Worm (Caenorhabditis elegans) whole organism, L4 larva: ENCODE measurements around the gene Y54G2A.38.
"Not testable (repeated sequence)": the region's sequence is repeated elsewhere in the genome, so short reads cannot be mapped to it uniquely, and the experiment has no call there.

ENCODE experiments used
- D1046.2 ChIP-seq: fragments of 200-800 bp; sonication (Bioruptor generic); IDR thresholded peaks from 2 replicates; pipeline ENCODE4 v1.3.6; 2022; ENCODE audit warnings: missing genetic modification characterization, missing compliant biosample characterization
- F10B5.3 ChIP-seq: sonication (generic microtip); optimal IDR thresholded peaks from 2 replicates; lab custom pipeline; 2016; ENCODE audit warnings: mild to moderate bottlenecking, missing genetic modification characterization, missing compliant biosample characterization
- F26F4.8 ChIP-seq: fragments of 200-800 bp; sonication (Bioruptor generic); conservative IDR thresholded peaks from 2 replicates; pipeline ENCODE4 v1.3.6; 2022; ENCODE audit warnings: missing genetic modification characterization, missing compliant biosample characterization
- F44E2.7 ChIP-seq: fragments of 200-800 bp; sonication (Bioruptor generic); IDR thresholded peaks from 2 replicates; pipeline ENCODE4 v2.1.2; 2022; ENCODE audit warnings: missing genetic modification characterization, missing compliant biosample characterization
- F49E8.2 ChIP-seq: sonication (generic microtip); optimal IDR thresholded peaks from 2 replicates; lab custom pipeline; 2016; ENCODE audit warnings: missing compliant biosample characterization, mild to moderate bottlenecking, missing genetic modification characterization, borderline replicate concordance
- T26A8.4 ChIP-seq: fragments of 200-800 bp; sonication (Bioruptor generic); IDR thresholded peaks from 2 replicates; pipeline ENCODE4 v1.3.6; 2022; ENCODE audit warnings: missing genetic modification characterization, missing compliant biosample characterization
- Y48G9A.11 ChIP-seq: fragments of 200-800 bp; sonication (Bioruptor generic); IDR thresholded peaks from 2 replicates; pipeline ENCODE4 v1.3.6; 2022; ENCODE audit warnings: missing genetic modification reagents, missing genetic modification characterization, missing compliant biosample characterization
- Y75B8A.6 ChIP-seq: fragments of 200-800 bp; sonication (Bioruptor generic); IDR thresholded peaks from 2 replicates; pipeline ENCODE4 v1.3.6; 2022; ENCODE audit warnings: missing genetic modification reagents, missing genetic modification characterization, missing compliant biosample characterization
- aha-1 ChIP-seq: fragments of 150-350 bp; peaks from one replicate; lab custom pipeline; 2014; ENCODE audit warnings: missing biosample characterization, missing genetic modification characterization
- ama-1 ChIP-seq: fragments of 150-350 bp; optimal IDR thresholded peaks from 2 replicates; lab custom pipeline; 2014; ENCODE audit warnings: inconsistent platforms, mixed read lengths
- ceh-20 ChIP-seq: fragments of 200-800 bp; sonication (Bioruptor generic); IDR thresholded peaks from 2 replicates; pipeline ENCODE4 v1.3.6; 2022; ENCODE audit warnings: missing genetic modification reagents, missing genetic modification characterization, missing compliant biosample characterization
- ceh-62 ChIP-seq: sonication (generic microtip); optimal IDR thresholded peaks from 2 replicates; lab custom pipeline; 2017; ENCODE audit warnings: missing biosample characterization, missing genetic modification characterization
- ces-1 ChIP-seq: fragments of 150-350 bp; sonication (generic microtip); optimal IDR thresholded peaks from 4 replicates; lab custom pipeline; 2014; ENCODE audit warnings: missing biosample characterization, missing genetic modification reagents, missing genetic modification characterization
- daf-16 ChIP-seq, 3 experiments: sonication (generic microtip); optimal IDR thresholded peaks; 2 replicates each; lab custom pipeline; 2016 to 2017; ENCODE audit warnings: missing genetic modification characterization in 3 of 3, missing genetic modification reagents in 3 of 3, mild to moderate bottlenecking in 2 of 3, missing compliant biosample characterization in 2 of 3, missing biosample characterization in 1 of 3, moderate library complexity in 1 of 3
- dpl-1 ChIP-seq: fragments of 150-350 bp; optimal IDR thresholded peaks from 2 replicates; lab custom pipeline; 2014; ENCODE audit warnings: missing biosample characterization, missing genetic modification reagents, missing genetic modification characterization
- dve-1 ChIP-seq: sonication (generic microtip); optimal IDR thresholded peaks from 2 replicates; lab custom pipeline; 2017; ENCODE audit warnings: antibody characterized with exemption, mild to moderate bottlenecking, missing genetic modification characterization, missing compliant biosample characterization; ENCODE audit not compliant: insufficient read depth
- fkh-10 ChIP-seq: fragments of 150-350 bp; optimal IDR thresholded peaks from 2 replicates; lab custom pipeline; 2014; ENCODE audit warnings: missing biosample characterization, missing genetic modification reagents, missing genetic modification characterization
- hlh-11 ChIP-seq: fragments of 200-800 bp; sonication (Bioruptor generic); optimal IDR thresholded peaks from 2 replicates; lab custom pipeline; 2018; ENCODE audit warnings: mild to moderate bottlenecking, missing genetic modification characterization, missing compliant biosample characterization
- hlh-30 ChIP-seq: sonication (generic microtip); optimal IDR thresholded peaks from 2 replicates; lab custom pipeline; 2017; ENCODE audit warnings: antibody characterized with exemption, mild to moderate bottlenecking, missing genetic modification characterization, missing compliant biosample characterization; ENCODE audit not compliant: insufficient read depth
- hmg-1.1 ChIP-seq: fragments of 200-800 bp; sonication (Bioruptor generic); IDR thresholded peaks from 2 replicates; pipeline ENCODE4 v1.3.6; 2022; ENCODE audit warnings: missing genetic modification reagents, missing genetic modification characterization, missing compliant biosample characterization
- lim-7 ChIP-seq: fragments of 200-800 bp; sonication (Bioruptor generic); IDR thresholded peaks from 2 replicates; pipeline ENCODE4 v1.3.6; 2022; ENCODE audit warnings: missing genetic modification characterization, missing compliant biosample characterization
- lin-1 ChIP-seq: fragments of 200-800 bp; sonication (Bioruptor generic); IDR thresholded peaks from 2 replicates; pipeline ENCODE4 v1.3.6; 2022; ENCODE audit warnings: missing genetic modification reagents, missing genetic modification characterization, missing compliant biosample characterization
- lsy-2 ChIP-seq, 2 experiments: fragments of 150-350 bp in 1 of 2; sonication (generic microtip) in 1 of 2; optimal IDR thresholded peaks; 2 replicates each; lab custom pipeline; 2014 to 2017; ENCODE audit warnings: missing biosample characterization in 2 of 2, missing genetic modification characterization in 2 of 2
- mep-1 ChIP-seq: fragments of 150-350 bp; sonication (generic microtip); optimal IDR thresholded peaks from 3 replicates; lab custom pipeline; 2014; ENCODE audit warnings: missing biosample characterization, missing genetic modification characterization
- mes-2 ChIP-seq: sonication (generic microtip); optimal IDR thresholded peaks from 2 replicates; lab custom pipeline; 2016; ENCODE audit warnings: missing genotype, mild to moderate bottlenecking, missing genetic modification characterization, missing compliant biosample characterization; ENCODE audit not compliant: poor library complexity, severe bottlenecking
- mxl-3 ChIP-seq: fragments of 200-800 bp; sonication (Bioruptor generic); optimal IDR thresholded peaks from 2 replicates; lab custom pipeline; 2018; ENCODE audit warnings: mild to moderate bottlenecking, missing genetic modification characterization, missing compliant biosample characterization
- nhr-11 ChIP-seq: fragments of 150-350 bp; optimal IDR thresholded peaks from 2 replicates; lab custom pipeline; 2014; ENCODE audit warnings: missing biosample characterization, missing genetic modification characterization
- nhr-111 ChIP-seq: fragments of 200-800 bp; sonication (Bioruptor generic); optimal IDR thresholded peaks from 2 replicates; lab custom pipeline; 2018; ENCODE audit warnings: mild to moderate bottlenecking, missing genetic modification characterization, missing compliant biosample characterization
- nhr-28 ChIP-seq: fragments of 150-350 bp; optimal IDR thresholded peaks from 2 replicates; lab custom pipeline; 2014; ENCODE audit warnings: missing biosample characterization, missing genetic modification characterization
- nhr-41 ChIP-seq: fragments of 200-800 bp; sonication (Bioruptor generic); IDR thresholded peaks from 2 replicates; pipeline ENCODE4 v1.3.6; 2022; ENCODE audit warnings: missing genetic modification reagents, missing genetic modification characterization, missing compliant biosample characterization
- nhr-48 ChIP-seq: sonication (generic microtip); optimal IDR thresholded peaks from 2 replicates; lab custom pipeline; 2016; ENCODE audit warnings: mild to moderate bottlenecking, missing genetic modification characterization, missing compliant biosample characterization
- nhr-6 ChIP-seq: fragments of 150-350 bp; optimal IDR thresholded peaks from 2 replicates; lab custom pipeline; 2014; ENCODE audit warnings: missing biosample characterization, missing genetic modification characterization
- pqm-1 ChIP-seq: sonication (generic microtip); optimal IDR thresholded peaks from 2 replicates; lab custom pipeline; 2017; ENCODE audit warnings: missing biosample characterization, missing genetic modification characterization
- rbr-2 ChIP-seq: sonication (generic microtip); optimal IDR thresholded peaks from 2 replicates; lab custom pipeline; 2016; ENCODE audit warnings: missing genotype, missing genetic modification characterization, missing compliant biosample characterization
- set-16 ChIP-seq: fragments of 200-800 bp; sonication (Bioruptor generic); IDR thresholded peaks from 2 replicates; pipeline ENCODE4 v1.3.6; 2022; ENCODE audit warnings: missing genetic modification reagents, missing genetic modification characterization, missing compliant biosample characterization
- tra-1 ChIP-seq: fragments of 200-800 bp; sonication (Bioruptor generic); IDR thresholded peaks from 2 replicates; pipeline ENCODE4 v1.3.6; 2022; ENCODE audit warnings: missing genetic modification reagents, missing genetic modification characterization, missing compliant biosample characterization
- unc-62 ChIP-seq, 3 experiments: fragments of 150-350 bp in 1 of 3; sonication (generic microtip); optimal IDR thresholded peaks in 2 of 3; peaks in 1 of 3; 1 replicate in 1 of 3; 2 replicates in 2 of 3; lab custom pipeline; 2014 to 2017; ENCODE audit warnings: missing biosample characterization in 3 of 3, missing genetic modification characterization in 3 of 3, missing genetic modification reagents in 3 of 3, missing genotype in 1 of 3
- vab-7 ChIP-seq: fragments of 200-800 bp; sonication (Bioruptor generic); IDR thresholded peaks from 2 replicates; pipeline ENCODE4 v1.3.6; 2022; ENCODE audit warnings: missing genetic modification reagents, missing genetic modification characterization, missing compliant biosample characterization
- zfp-3 ChIP-seq: fragments of 200-800 bp; sonication (Bioruptor generic); conservative IDR thresholded peaks from 2 replicates; pipeline ENCODE4 v1.3.6; 2022; ENCODE audit warnings: missing genetic modification reagents, missing genetic modification characterization, missing compliant biosample characterization

Y54G2A.38 gene

ce11 chrIV:2775992-2776630, 16.8 kb downstream of the Y54G2A.38 start (continued):
- TF ChIP-seq unc-62 (GFP tag; optimal IDR thresholded peaks at IDR 0.05 in 1 of 2; lab: Kevin White, UChicago) (peak in 1 of 2 experiments; percentile 96), unc-62 (tag; optimal IDR thresholded peaks at IDR 0.05; lab: Kevin White, UChicago) (no peak), nhr-11 (tag; lab: Kevin White, UChicago) (peak; percentile 22), lin-1 (GFP tag; lab: Robert Waterston, UW) (0 out of 2 replicates have a peak, but pooled peaks have one; percentile 42), aha-1 (tag; lab: Kevin White, UChicago) (peak; percentile 92), hlh-30 (tag; lab: Kevin White, UChicago) (peak; percentile 78), F26F4.8 (GFP tag; lab: Robert Waterston, UW) (no peak), lim-7 (GFP tag; lab: Robert Waterston, UW) (0 out of 2 replicates have a peak, but pooled peaks have one; percentile 32), hmg-1.1 (GFP tag; lab: Robert Waterston, UW) (peak; percentile 74)

ce11 chrIV:2776733-2777132, 17.5 kb downstream of the Y54G2A.38 start:
- TF ChIP-seq vab-7 (GFP tag; lab: Robert Waterston, UW) (no peak), fkh-10 (no peak), set-16 (GFP tag; lab: Robert Waterston, UW) (no peak), nhr-6 (tag; lab: Kevin White, UChicago) (no peak), tra-1 (GFP tag; lab: Robert Waterston, UW) (no peak), nhr-28 (tag; lab: Kevin White, UChicago) (no peak), F10B5.3 (tag; lab: Kevin White, UChicago) (no peak), mxl-3 (no peak)

- not testable (repeated sequence) for TF ChIP-seq nhr-111 (GFP tag; lab: Kevin White, UChicago); rbr-2 (tag; lab: Kevin White, UChicago); ceh-62
These were observed 18.6 kb downstream of the Y54G2A.38 start, which contains the start of gene Y54G2A.72 for ce11 chrIV:2777841-2778240. Gene Y54G2A.72 (plus strand): TSS chrIV:2778141.

- no peak for TF ChIP-seq nhr-48 (tag; lab: Kevin White, UChicago)
- 0 out of 2 replicates have a peak, but pooled peaks have one; percentile 46 for TF ChIP-seq Y48G9A.11
- TF ChIP-seq F49E8.2 (tag; lab: Kevin White, UChicago), result peak; percentile 61
- TF ChIP-seq Y75B8A.6 (GFP tag; lab: Robert Waterston, UW), result no peak
- TF ChIP-seq zfp-3 (GFP tag; lab: Robert Waterston, UW), result no peak
These were observed 23.7 kb downstream of the Y54G2A.38 start, which contains the start of gene Y54G2A.12 for ce11 chrIV:2782793-2783540. Gene Y54G2A.12 (minus strand): TSS chrIV:2782843.

ce11 chrIV:2785057-2785456, 25.8 kb downstream of the Y54G2A.38 start:
- TF ChIP-seq dve-1 (tag; lab: Kevin White, UChicago), result peak; percentile 58
- no peak for TF ChIP-seq F44E2.7 (GFP tag; lab: Robert Waterston, UW)
- peak; percentile 31 for TF ChIP-seq nhr-28 (tag; lab: Kevin White, UChicago)
- TF ChIP-seq fkh-10, result no peak
- TF ChIP-seq T26A8.4, result 0 out of 2 replicates have a peak, but pooled peaks have one; percentile 43
- no peak for TF ChIP-seq nhr-48 (tag; lab: Kevin White, UChicago)
- TF ChIP-seq hlh-11 (tag; lab: Kevin White, UChicago), result peak; percentile 53
- peak; percentile 24 for TF ChIP-seq dpl-1 (GFP tag; lab: Kevin White, UChicago)
- TF ChIP-seq D1046.2, result no peak
- no peak for TF ChIP-seq aha-1 (tag; lab: Kevin White, UChicago)
- no peak for TF ChIP-seq pqm-1 (tag; lab: Kevin White, UChicago)
- TF ChIP-seq ceh-20 (GFP tag; lab: Robert Waterston, UW), result 0 out of 2 replicates have a peak, but pooled peaks have one; percentile 11
- TF ChIP-seq hmg-1.1 (GFP tag; lab: Robert Waterston, UW), result peak; percentile 64
- TF ChIP-seq nhr-41, result no peak
- peak; percentile 51 for TF ChIP-seq mes-2 (tag; lab: Kevin White, UChicago)
- TF ChIP-seq mep-1 (tag; lab: Kevin White, UChicago), result peak; percentile 40
- TF ChIP-seq ces-1, result no peak
- TF ChIP-seq hlh-30 (tag; lab: Kevin White, UChicago), result peak; percentile 50
- TF ChIP-seq daf-16 (GFP tag; optimal IDR thresholded peaks at IDR 0.05; lab: Kevin White, UChicago), result no peak
- TF ChIP-seq daf-16 (tag; optimal IDR thresholded peaks at IDR 0.05; lab: Kevin White, UChicago), result peak; percentile 71
- TF ChIP-seq lsy-2 (tag; optimal IDR thresholded peaks at IDR 0.05; lab: Kevin White, UChicago), result peak in 1 of 2 experiments; percentile 49
- TF ChIP-seq rbr-2 (tag; lab: Kevin White, UChicago), result peak; percentile 30
- no peak for TF ChIP-seq ama-1 (lab: Kevin White, UChicago)
